Fruit fly (Drosophila melanogaster) whole organism, adult: ENCODE data around the gene Sfxn2.

Source experiments
- CG12768 ChIP-seq: fragments of 200-800 bp; sonication (Bioruptor generic); optimal IDR thresholded peaks from 2 replicates; lab custom pipeline; 2017; ENCODE audit warnings: missing biosample characterization, missing genetic modification characterization, mild to moderate bottlenecking, moderate library complexity, missing genetic modification reagents
- CG14711 ChIP-seq: fragments of 200-800 bp; sonication (Bioruptor generic); optimal IDR thresholded peaks from 2 replicates; lab custom pipeline; 2018; ENCODE audit warnings: missing biosample characterization, mild to moderate bottlenecking, missing genetic modification characterization, moderate library complexity
- CG33017 ChIP-seq: fragments of 200-800 bp; sonication (Bioruptor generic); optimal IDR thresholded peaks from 2 replicates; lab custom pipeline; 2018; ENCODE audit warnings: missing biosample characterization, mild to moderate bottlenecking, missing genetic modification characterization, moderate library complexity
- CG5204 ChIP-seq: fragments of 200-800 bp; sonication (Bioruptor generic); optimal IDR thresholded peaks from 2 replicates; lab custom pipeline; 2016; ENCODE audit warnings: missing biosample characterization, missing genetic modification characterization
- CG7045 ChIP-seq: fragments of 200-800 bp; sonication (Bioruptor generic); optimal IDR thresholded peaks from 2 replicates; lab custom pipeline; 2017; ENCODE audit warnings: missing biosample characterization, mild to moderate bottlenecking, missing genetic modification characterization
- CG7101 ChIP-seq: fragments of 200-800 bp; sonication (Bioruptor generic); optimal IDR thresholded peaks from 2 replicates; lab custom pipeline; 2018; ENCODE audit warnings: missing biosample characterization, mild to moderate bottlenecking, missing genetic modification characterization, moderate library complexity
- Crg-1 ChIP-seq: fragments of 200-800 bp; sonication (Bioruptor generic); optimal IDR thresholded peaks from 2 replicates; lab custom pipeline; 2016; ENCODE audit warnings: missing biosample characterization, missing genetic modification characterization
- Hr96 ChIP-seq: fragments of 200-800 bp; sonication (Bioruptor generic); optimal IDR thresholded peaks from 2 replicates; lab custom pipeline; 2016; ENCODE audit warnings: missing biosample characterization, missing genetic modification characterization
- Mnt ChIP-seq: fragments of 200-800 bp; sonication (Bioruptor generic); optimal IDR thresholded peaks from 2 replicates; lab custom pipeline; 2016; ENCODE audit warnings: missing biosample characterization, mild to moderate bottlenecking, missing genetic modification characterization
- bab1 ChIP-seq: fragments of 200-800 bp; sonication (Bioruptor generic); optimal IDR thresholded peaks from 3 replicates; lab custom pipeline; 2019; ENCODE audit warnings: missing biosample characterization, mild to moderate bottlenecking, missing genetic modification characterization, moderate library complexity
- kay ChIP-seq: fragments of 200-800 bp; sonication (Bioruptor generic); peaks from one replicate; lab custom pipeline; 2016; ENCODE audit warnings: missing biosample characterization, missing genetic modification characterization, borderline replicate concordance

DNA sequence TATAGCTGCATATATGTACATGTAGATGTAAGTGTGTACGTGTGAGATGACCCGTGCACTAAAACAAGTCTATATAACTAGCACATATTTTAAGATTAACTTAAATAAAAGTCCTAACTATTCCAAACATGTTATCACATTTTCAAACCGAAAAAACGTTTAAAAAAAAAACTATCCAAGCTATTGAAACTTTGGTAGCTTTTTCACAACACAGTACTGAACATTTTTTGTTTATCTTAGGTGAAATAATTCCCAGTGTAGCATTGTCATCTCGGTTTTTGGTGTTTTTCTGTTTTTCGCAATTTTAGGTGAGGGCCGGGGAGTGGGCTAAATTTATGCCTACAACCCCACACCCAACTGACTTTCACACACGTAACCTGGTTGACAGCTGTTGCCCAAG is 35.8 kb upstream of the Sfxn2 start:
- TF ChIP-seq CG5204 (GFP tag; lab: Kevin White, UChicago) (no peak), Hr96 (GFP tag; lab: Kevin White, UChicago) (no peak), CG12768 (GFP tag; lab: Kevin White, UChicago) (no peak), CG7101 (tag; lab: Kevin White, UChicago) (no peak), Crg-1 (GFP tag; lab: Kevin White, UChicago) (no peak), CG14711 (tag; lab: Kevin White, UChicago) (no peak), kay (GFP tag; lab: Kevin White, UChicago) (no peak), CG33017 (tag; lab: Kevin White, UChicago) (no peak), CG7045 (no peak), Mnt (GFP tag; lab: Kevin White, UChicago) (no peak), bab1 (GFP tag; lab: Kevin White, UChicago) (no peak)
